Fruit fly (Drosophila melanogaster): Measurements from ENCODE around the gene hale.

DNA sequence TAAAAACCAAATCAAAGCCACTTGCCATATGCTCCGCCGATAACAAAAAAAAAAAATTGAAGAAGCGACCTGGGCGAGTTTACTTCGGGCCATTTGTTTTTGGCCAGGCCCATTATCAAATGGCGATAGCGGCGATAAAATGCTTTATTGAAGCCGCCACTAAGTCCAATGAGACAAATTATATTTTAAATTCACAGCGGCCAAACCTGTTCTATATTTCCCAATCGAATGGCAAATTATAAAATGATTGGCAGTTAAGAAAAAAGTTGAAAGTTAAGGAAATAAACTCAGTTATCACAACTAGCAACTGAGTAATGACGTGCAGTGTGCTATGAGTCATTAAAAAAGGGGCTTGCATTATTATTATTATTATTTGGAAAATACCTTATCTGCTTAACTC lies 44.5 kb downstream of the hale start:
- TF ChIP-seq CTCF (optimal IDR thresholded peaks at IDR 0.05) (no peak), CG8478 (optimal IDR thresholded peaks at IDR 0.05) (no peak)

All from S2 (cell line).